Worm (Caenorhabditis elegans): ENCODE results near the gene F54F12.1.

The F54F12.1 gene

DNA sequence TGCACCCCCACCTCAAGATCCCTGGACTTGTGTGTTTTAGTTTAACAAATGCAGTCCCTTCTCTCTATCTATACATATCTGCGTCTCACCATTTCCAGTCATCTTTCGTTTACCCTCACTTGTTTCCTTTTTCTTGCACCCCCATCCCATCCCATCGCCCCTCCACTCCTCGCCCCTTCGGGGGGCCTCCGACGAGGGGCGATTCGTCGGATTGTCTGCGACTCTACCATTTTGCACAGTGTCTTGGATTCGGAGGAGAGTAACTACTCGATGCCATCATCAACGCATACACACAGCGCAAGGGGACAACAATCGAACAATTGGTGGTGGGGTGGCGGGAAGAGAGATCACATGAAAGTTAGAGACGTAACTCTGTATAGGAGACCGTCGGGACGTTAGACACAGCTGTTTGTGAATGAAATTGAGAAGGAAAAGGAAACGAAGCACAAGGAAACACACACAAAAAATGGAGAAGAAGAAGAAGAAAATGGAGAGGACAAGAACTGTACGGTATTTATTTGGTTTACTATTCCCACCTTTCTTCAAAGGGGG lies 7.2 kb upstream of the F54F12.1 start (continued):
- TF ChIP-seq ceh-63 (GFP tag; optimal IDR thresholded peaks at IDR 0.05) (no peak), isw-1 (GFP tag; IDR thresholded peaks at IDR 0.05) (peak; percentile 79), zip-4 (GFP tag; optimal IDR thresholded peaks at IDR 0.05) (peak; percentile 79), efl-3 (GFP tag; optimal IDR thresholded peaks at IDR 0.05) (no peak), fos-1 (tag; optimal IDR thresholded peaks at IDR 0.05) (peak; percentile 83), irx-1 (tag; optimal IDR thresholded peaks at IDR 0.05) (peak; percentile 80), hlh-17 (GFP tag; optimal IDR thresholded peaks at IDR 0.05; ENCODE audit: borderline replicate concordance) (no peak), skn-1 (tag; optimal IDR thresholded peaks at IDR 0.05) (peak; percentile 79), nhr-20 (tag; optimal IDR thresholded peaks at IDR 0.05) (peak; percentile 96), ceh-8 (GFP tag; optimal IDR thresholded peaks at IDR 0.05) (peak; percentile 74), fkh-4 (tag; optimal IDR thresholded peaks at IDR 0.05; ENCODE audit: borderline replicate concordance) (peak; percentile 37), ets-5 (GFP tag; IDR thresholded peaks at IDR 0.05) (no peak), hpl-2 (GFP tag; optimal IDR thresholded peaks at IDR 0.05) (peak; percentile 48), Y116A8C.19 (tag; optimal IDR thresholded peaks at IDR 0.05; ENCODE audit: borderline replicate concordance) (no peak), mep-1 (tag; optimal IDR thresholded peaks at IDR 0.05) (peak; percentile 97), pax-3 (tag; optimal IDR thresholded peaks at IDR 0.05) (peak; percentile 88), nhr-77 (tag; optimal IDR thresholded peaks at IDR 0.05) (peak; percentile 96), egl-27 (tag; optimal IDR thresholded peaks at IDR 0.05) (peak; percentile 76 to 90), F16B12.6 (tag; optimal IDR thresholded peaks at IDR 0.05) (peak; percentile 11), lin-14 (GFP tag; optimal IDR thresholded peaks at IDR 0.05) (peak; percentile 99), nhr-237 (tag; optimal IDR thresholded peaks at IDR 0.05) (peak; percentile 82), mdl-1 (tag; optimal IDR thresholded peaks at IDR 0.05) (peak in 1 of 2 experiments; percentile 93), aha-1 (tag; optimal IDR thresholded peaks at IDR 0.05) (peak; percentile 64), nhr-90 (tag; optimal IDR thresholded peaks at IDR 0.05; ENCODE audit: poor library complexity) (peak; percentile 90), ama-1 (optimal IDR thresholded peaks at IDR 0.05) (peak; percentile 89), pqm-1 (tag; optimal IDR thresholded peaks at IDR 0.05) (no peak), blmp-1 (tag; optimal IDR thresholded peaks at IDR 0.05) (peak; percentile 71), sptf-1 (tag; optimal IDR thresholded peaks at IDR 0.05) (no peak), nhr-12 (tag; optimal IDR thresholded peaks at IDR 0.05) (no peak), C04F5.9 (tag; optimal IDR thresholded peaks at IDR 0.05) (peak; percentile 71), tbx-2 (tag; optimal IDR thresholded peaks at IDR 0.05) (peak; percentile 94), nhr-76 (tag; optimal IDR thresholded peaks at IDR 0.05) (peak; percentile 57), nhr-71 (tag; optimal IDR thresholded peaks at IDR 0.05) (peak; percentile 98), fkh-8 (tag; optimal IDR thresholded peaks at IDR 0.05) (peak; percentile 91), ceh-88 (GFP tag; IDR thresholded peaks at IDR 0.05) (peak; percentile 81; the same call in 1 of the 2 replicates), snu-23 (GFP tag; optimal IDR thresholded peaks at IDR 0.05) (peak; percentile 98), egl-13 (tag; optimal IDR thresholded peaks at IDR 0.05) (peak; percentile 94), unc-98 (GFP tag; IDR thresholded peaks at IDR 0.05) (no peak), jun-1 (tag; optimal IDR thresholded peaks at IDR 0.05) (peak; percentile 91), ces-1 (GFP tag; optimal IDR thresholded peaks at IDR 0.05) (peak; percentile 35), swsn-7 (tag; optimal IDR thresholded peaks at IDR 0.05) (peak; percentile 97), efl-1 (optimal IDR thresholded peaks at IDR 0.05) (peak; percentile 78 to 84), efl-1 (GFP tag; optimal IDR thresholded peaks at IDR 0.05 in 1 of 2) (peak; percentile 52 to 95), xbp-1 (tag; optimal IDR thresholded peaks at IDR 0.05) (peak; percentile 88), nhr-47 (tag; optimal IDR thresholded peaks at IDR 0.05) (peak; percentile 92), hlh-4 (tag; optimal IDR thresholded peaks at IDR 0.05) (no peak), elt-2 (tag; optimal IDR thresholded peaks at IDR 0.05) (peak; percentile 59), ztf-4 (tag; optimal IDR thresholded peaks at IDR 0.05) (peak; percentile 92), unc-62 (GFP tag; optimal IDR thresholded peaks at IDR 0.05) (peak; percentile 66), lir-3 (tag; optimal IDR thresholded peaks at IDR 0.05; ENCODE audit: poor library complexity) (peak; percentile 52), sup-37 (GFP tag; optimal IDR thresholded peaks at IDR 0.05) (peak; percentile 66), unc-130 (tag; optimal IDR thresholded peaks at IDR 0.05) (peak; percentile 82), nhr-84 (tag; optimal IDR thresholded peaks at IDR 0.05) (no peak)

Measured in whole organism, L1 larva.